Fruit fly (Drosophila melanogaster) whole organism, embryonic: ENCODE measurements around the gene SIFaR.

Experiments
- ATbp ChIP-seq: fragments of 200-800 bp; sonication (Bioruptor generic); optimal IDR thresholded peaks from 2 replicates; lab custom pipeline; 2017; ENCODE audit warnings: missing biosample characterization, mild to moderate bottlenecking, missing genetic modification characterization, missing genetic modification reagents
- Asciz ChIP-seq: fragments of 200-800 bp; sonication (Bioruptor generic); optimal IDR thresholded peaks from 2 replicates; lab custom pipeline; 2017; ENCODE audit warnings: missing biosample characterization, mild to moderate bottlenecking, missing genetic modification characterization, missing genetic modification reagents
- Atf6 ChIP-seq: fragments of 200-800 bp; sonication (Bioruptor generic); IDR thresholded peaks from 2 replicates; pipeline ENCODE4 v1.3.6; 2022; ENCODE audit warnings: missing biosample characterization, missing genetic modification characterization
- Awh ChIP-seq: fragments of 200-800 bp; sonication (Bioruptor generic); IDR thresholded peaks from 2 replicates; pipeline ENCODE4, ENCODE4 v1.3.6; 2022; ENCODE audit warnings: missing biosample characterization, missing genetic modification characterization
- CG1024 ChIP-seq: fragments of 200-800 bp; sonication (Bioruptor generic); IDR thresholded peaks from 2 replicates; pipeline ENCODE4 v1.3.6; 2022; ENCODE audit warnings: missing biosample characterization, missing genetic modification characterization
- CG10366 ChIP-seq: fragments of 200-800 bp; sonication (Bioruptor generic); IDR thresholded peaks from 2 replicates; pipeline ENCODE4 v1.3.6; 2022; ENCODE audit warnings: missing biosample characterization, missing genetic modification characterization
- CG10959 ChIP-seq: fragments of 200-800 bp; sonication (Bioruptor generic); IDR thresholded peaks from 2 replicates; pipeline ENCODE4 v1.3.6; 2022; ENCODE audit warnings: missing biosample characterization, missing genetic modification characterization
- CG11723 ChIP-seq: fragments of 200-800 bp; sonication (Bioruptor generic); optimal IDR thresholded peaks from 2 replicates; lab custom pipeline; 2017; ENCODE audit warnings: missing biosample characterization, mild to moderate bottlenecking, missing genetic modification characterization
- CG12391 ChIP-seq: fragments of 200-800 bp; sonication (Bioruptor generic); optimal IDR thresholded peaks from 3 replicates; lab custom pipeline; 2018; ENCODE audit warnings: missing biosample characterization, mild to moderate bottlenecking, missing genetic modification characterization, moderate library complexity
- CG14860 ChIP-seq: fragments of 200-800 bp; sonication (Bioruptor generic); IDR thresholded peaks from 3 replicates; pipeline ENCODE4 v1.3.6; 2022; ENCODE audit warnings: missing biosample characterization, missing genetic modification characterization; ENCODE audit not compliant: partially characterized antibody
- CG15514 ChIP-seq: fragments of 200-800 bp; sonication (Bioruptor generic); optimal IDR thresholded peaks from 3 replicates; lab custom pipeline; 2017; ENCODE audit warnings: missing biosample characterization, missing genetic modification characterization, mild to moderate bottlenecking, moderate library complexity, missing genetic modification reagents
- CG18011 ChIP-seq: fragments of 200-800 bp; sonication (Bioruptor generic); optimal IDR thresholded peaks from 2 replicates; lab custom pipeline; 2017; ENCODE audit warnings: missing biosample characterization, missing genetic modification characterization, mild to moderate bottlenecking, moderate library complexity, missing genotype
- CG18262 ChIP-seq: fragments of 200-800 bp; optimal IDR thresholded peaks from 3 replicates; lab custom pipeline; 2019; ENCODE audit warnings: missing biosample characterization, mild to moderate bottlenecking, missing genetic modification characterization, moderate library complexity
- CG2120 ChIP-seq: fragments of 200-800 bp; sonication (Bioruptor generic); optimal IDR thresholded peaks from 3 replicates; lab custom pipeline; 2016; ENCODE audit warnings: missing biosample characterization, missing genetic modification characterization
- CG2202 ChIP-seq: fragments of 200-800 bp; sonication (Bioruptor generic); optimal IDR thresholded peaks from 2 replicates; lab custom pipeline; 2018; ENCODE audit warnings: missing biosample characterization, mild to moderate bottlenecking, missing genetic modification characterization
- CG30403 ChIP-seq: fragments of 200-800 bp; sonication (Bioruptor generic); optimal IDR thresholded peaks from 3 replicates; lab custom pipeline; 2016; ENCODE audit warnings: missing biosample characterization, missing genetic modification characterization
- CG31224 ChIP-seq: fragments of 200-800 bp; sonication (Bioruptor generic); IDR thresholded peaks from 2 replicates; pipeline ENCODE4 v1.3.6; 2022; ENCODE audit warnings: missing biosample characterization, missing genetic modification characterization
- CG4424 ChIP-seq: fragments of 200-800 bp; sonication (Bioruptor generic); optimal IDR thresholded peaks from 3 replicates; lab custom pipeline; 2016; ENCODE audit warnings: missing biosample characterization, missing genetic modification characterization
- CG4707 ChIP-seq: fragments of 200-800 bp; sonication (Bioruptor generic); optimal IDR thresholded peaks from 2 replicates; lab custom pipeline; 2018; ENCODE audit warnings: missing biosample characterization, mild to moderate bottlenecking, missing genetic modification characterization, moderate library complexity
- CG6254 ChIP-seq: fragments of 200-800 bp; sonication (Bioruptor generic); optimal IDR thresholded peaks from 3 replicates; lab custom pipeline; 2017; ENCODE audit warnings: mild to moderate bottlenecking, missing biosample characterization, missing genetic modification reagents, missing genetic modification characterization
- CG6654 ChIP-seq: fragments of 200-800 bp; sonication (Bioruptor generic); optimal IDR thresholded peaks from 2 replicates; lab custom pipeline; 2017; ENCODE audit warnings: missing biosample characterization, mild to moderate bottlenecking, missing genetic modification characterization
- CG7786 ChIP-seq: fragments of 200-800 bp; sonication (Bioruptor generic); optimal IDR thresholded peaks from 2 replicates; lab custom pipeline; 2016; ENCODE audit warnings: missing biosample characterization, missing genetic modification characterization
- CG8290 ChIP-seq, 3 experiments: fragments of 200-800 bp; sonication (Bioruptor generic); optimal IDR thresholded peaks; 2 replicates each; lab custom pipeline; 2016 to 2019; ENCODE audit warnings: missing biosample characterization in 3 of 3, missing genetic modification characterization in 3 of 3, mild to moderate bottlenecking in 2 of 3, moderate library complexity in 1 of 3
- CHES-1-like ChIP-seq: fragments of 200-800 bp; sonication (Bioruptor generic); optimal IDR thresholded peaks from 2 replicates; lab custom pipeline; 2016; ENCODE audit warnings: missing biosample characterization, missing genetic modification characterization
- Chrac-16 ChIP-seq: fragments of 200-800 bp; sonication (Bioruptor generic); optimal IDR thresholded peaks from 3 replicates; lab custom pipeline; 2016; ENCODE audit warnings: missing biosample characterization, missing genetic modification characterization
- Dek ChIP-seq: fragments of 200-800 bp; sonication (Bioruptor generic); optimal IDR thresholded peaks from 3 replicates; lab custom pipeline; 2019; ENCODE audit warnings: missing biosample characterization, mild to moderate bottlenecking, missing genetic modification characterization, moderate library complexity
- E2f1 ChIP-seq: fragments of 200-800 bp; sonication (Bioruptor generic); IDR thresholded peaks from 2 replicates; pipeline ENCODE4 v1.3.6; 2022; ENCODE audit warnings: missing biosample characterization, missing genetic modification characterization
- E2f2 ChIP-seq: fragments of 200-800 bp; sonication (Bioruptor generic); IDR thresholded peaks from 2 replicates; pipeline ENCODE4 v1.3.6; 2022; ENCODE audit warnings: missing biosample characterization, missing genetic modification characterization
- HLHmδ ChIP-seq: fragments of 200-800 bp; sonication (Bioruptor generic); optimal IDR thresholded peaks from 2 replicates; lab custom pipeline; 2018; ENCODE audit warnings: missing biosample characterization, mild to moderate bottlenecking, missing genetic modification characterization, moderate library complexity
- NfI ChIP-seq: fragments of 200-800 bp; sonication (Bioruptor generic); optimal IDR thresholded peaks from 3 replicates; lab custom pipeline; 2018; ENCODE audit warnings: missing biosample characterization, mild to moderate bottlenecking, missing genetic modification characterization, moderate library complexity
- Oaz ChIP-seq: fragments of 200-800 bp; sonication (Bioruptor generic); IDR thresholded peaks from 2 replicates; pipeline ENCODE4 v1.3.6; 2022; ENCODE audit warnings: missing biosample characterization, missing genetic modification characterization
- Pdp1 ChIP-seq, 2 experiments: fragments of 200-800 bp; sonication (Bioruptor generic); optimal IDR thresholded peaks; 3 replicates each; lab custom pipeline; 2016; ENCODE audit warnings: missing biosample characterization in 2 of 2, missing genetic modification characterization in 2 of 2, mild to moderate bottlenecking in 1 of 2, moderate library complexity in 1 of 2
- Sox100B ChIP-seq: fragments of 200-800 bp; sonication (Bioruptor generic); optimal IDR thresholded peaks from 3 replicates; lab custom pipeline; 2018; ENCODE audit warnings: missing biosample characterization, mild to moderate bottlenecking, missing genetic modification characterization
- cg ChIP-seq: fragments of 200-800 bp; sonication (Bioruptor generic); optimal IDR thresholded peaks from 3 replicates; lab custom pipeline; 2019; ENCODE audit warnings: missing biosample characterization, mild to moderate bottlenecking, missing genetic modification characterization, moderate library complexity
- chif ChIP-seq, 2 experiments: fragments of 200-800 bp; sonication (Bioruptor generic); optimal IDR thresholded peaks; 3 replicates each; lab custom pipeline; 2016; ENCODE audit warnings: missing biosample characterization in 2 of 2, missing genetic modification characterization in 2 of 2
- ci ChIP-seq: fragments of 200-800 bp; sonication (Bioruptor generic); IDR thresholded peaks from 3 replicates; pipeline ENCODE4 v1.3.6; 2022; ENCODE audit warnings: missing biosample characterization, missing genetic modification characterization
- dimm ChIP-seq: fragments of 200-800 bp; sonication (Bioruptor generic); IDR thresholded peaks from 2 replicates; pipeline ENCODE4 v1.3.6; 2022; ENCODE audit warnings: missing biosample characterization, missing genetic modification characterization
- ewg ChIP-seq: fragments of 200-800 bp; sonication (Bioruptor generic); optimal IDR thresholded peaks from 3 replicates; lab custom pipeline; 2017; ENCODE audit warnings: mild to moderate bottlenecking, missing biosample characterization, missing genetic modification reagents, missing genetic modification characterization
- gem ChIP-seq: fragments of 200-800 bp; sonication (Bioruptor generic); optimal IDR thresholded peaks from 2 replicates; lab custom pipeline; 2019; ENCODE audit warnings: missing biosample characterization, mild to moderate bottlenecking, missing genetic modification characterization, moderate library complexity
- her ChIP-seq: fragments of 200-800 bp; sonication (Bioruptor generic); optimal IDR thresholded peaks from 2 replicates; lab custom pipeline; 2016; ENCODE audit warnings: missing biosample characterization, missing genetic modification characterization
- insv ChIP-seq, 2 experiments: fragments of 200-800 bp; sonication (Bioruptor generic); optimal IDR thresholded peaks; 3 replicates each; lab custom pipeline; 2016 to 2018; ENCODE audit warnings: missing biosample characterization in 2 of 2, missing genetic modification characterization in 2 of 2
- ken ChIP-seq: fragments of 200-800 bp; sonication (Bioruptor generic); IDR thresholded peaks from 3 replicates; pipeline ENCODE4 v1.3.6; 2022; ENCODE audit warnings: missing biosample characterization, missing genetic modification characterization
- mam ChIP-seq: fragments of 200-800 bp; sonication (Bioruptor generic); optimal IDR thresholded peaks from 3 replicates; lab custom pipeline; 2016; ENCODE audit warnings: missing biosample characterization, missing genetic modification characterization
- mirr ChIP-seq: fragments of 200-800 bp; sonication (Bioruptor generic); optimal IDR thresholded peaks from 3 replicates; lab custom pipeline; 2018; ENCODE audit warnings: missing biosample characterization, mild to moderate bottlenecking, missing genetic modification characterization
- onecut ChIP-seq: fragments of 200-800 bp; sonication (Bioruptor generic); IDR thresholded peaks from 2 replicates; pipeline ENCODE4 v1.3.6; 2022; ENCODE audit warnings: missing biosample characterization, missing genetic modification characterization
- sens-2 ChIP-seq: fragments of 200-800 bp; sonication (Bioruptor generic); IDR thresholded peaks from 2 replicates; pipeline ENCODE4 v1.3.6; 2022; ENCODE audit warnings: missing biosample characterization, missing genetic modification characterization
- sisA ChIP-seq: fragments of 200-800 bp; sonication (Bioruptor generic); IDR thresholded peaks from 2 replicates; pipeline ENCODE4 v1.3.6; 2022; ENCODE audit warnings: missing biosample characterization, missing genetic modification characterization
- trh ChIP-seq: fragments of 200-800 bp; sonication (Bioruptor generic); optimal IDR thresholded peaks from 2 replicates; lab custom pipeline; 2016; ENCODE audit warnings: missing biosample characterization, missing genetic modification characterization
- wdn ChIP-seq: fragments of 200-800 bp; sonication (Bioruptor generic); IDR thresholded peaks from 2 replicates; pipeline ENCODE4 v1.3.6; 2022; ENCODE audit warnings: missing biosample characterization, missing genetic modification characterization
- z ChIP-seq: fragments of 200-800 bp; sonication (Bioruptor generic); IDR thresholded peaks from 3 replicates; pipeline ENCODE4 v1.3.6; 2022; ENCODE audit warnings: missing biosample characterization, missing genetic modification characterization

Gene SIFaR

DNA sequence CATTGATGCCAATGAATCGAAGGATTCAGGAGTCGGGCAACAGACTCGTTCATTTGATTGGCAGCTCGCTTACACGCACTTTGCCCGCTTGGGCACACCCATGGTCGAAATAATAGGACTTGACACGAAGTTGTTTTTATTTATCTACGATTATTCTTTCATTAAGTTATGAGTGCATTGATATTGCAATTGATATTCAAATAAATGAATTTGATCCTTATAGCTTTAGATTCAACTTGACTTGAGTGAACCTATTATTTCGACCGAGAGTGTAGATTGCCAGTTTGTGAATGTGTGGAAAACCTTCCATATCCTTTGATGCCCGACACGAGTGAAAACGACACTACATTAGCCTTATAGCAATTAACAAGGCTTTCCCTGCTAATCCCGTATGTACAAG lies 36.7 kb upstream of the SIFaR start (continued):
- peak; percentile 54 for TF ChIP-seq dimm
- peak; percentile 49 for TF ChIP-seq ATbp (GFP tag; lab: Kevin White, UChicago)
- peak; percentile 33; the same call in 1 of the 2 replicates for TF ChIP-seq E2f2
- TF ChIP-seq CG2202 (tag; lab: Kevin White, UChicago), result peak; percentile 61
- TF ChIP-seq ken, result peak; percentile 63; the same call in 1 of the 3 replicates
- peak; percentile 17 for TF ChIP-seq mam (GFP tag; lab: Kevin White, UChicago)
- peak; percentile 46; the same call in 1 of the 2 replicates for TF ChIP-seq E2f1 (GFP tag; lab: Robert Waterston, UW)
- TF ChIP-seq CG2120, result peak; percentile 57
- peak; percentile 14 for TF ChIP-seq CG15514 (GFP tag; lab: Kevin White, UChicago)
- TF ChIP-seq NfI, result peak; percentile 22
- peak; percentile 48 for TF ChIP-seq Chrac-16 (GFP tag; lab: Kevin White, UChicago)
- no peak for TF ChIP-seq cg (GFP tag; lab: Kevin White, UChicago)
- TF ChIP-seq CG14860, result no peak
- TF ChIP-seq insv (GFP tag; optimal IDR thresholded peaks at IDR 0.05; lab: Kevin White, UChicago), result no peak
- TF ChIP-seq z, result 0 out of 3 replicates have a peak, but pooled peaks have one; percentile 13
- TF ChIP-seq gem (tag; lab: Kevin White, UChicago), result peak; percentile 77
- peak; percentile 19 for TF ChIP-seq ewg (GFP tag; lab: Kevin White, UChicago)
- TF ChIP-seq CG10959, result peak; percentile 60
- no peak for TF ChIP-seq mirr (GFP tag; lab: Kevin White, UChicago)
- TF ChIP-seq CG12391, result peak; percentile 77
- no peak for TF ChIP-seq CG4424 (GFP tag; lab: Kevin White, UChicago)
- peak; percentile 37; the same call in 1 of the 2 replicates for TF ChIP-seq CG10366 (GFP tag; lab: Robert Waterston, UW)
- TF ChIP-seq sisA, result no peak
- no peak for TF ChIP-seq Asciz (GFP tag; lab: Kevin White, UChicago)
- peak; percentile 51 for TF ChIP-seq CG7786 (GFP tag; lab: Kevin White, UChicago)
- TF ChIP-seq CG31224 (GFP tag; lab: Robert Waterston, UW), result 0 out of 2 replicates have a peak, but pooled peaks have one; percentile 25
- TF ChIP-seq CG6654 (GFP tag; lab: Kevin White, UChicago), result peak; percentile 1
- peak; percentile 26 for TF ChIP-seq CG6254
- peak; percentile 37 for TF ChIP-seq Sox100B (GFP tag; lab: Kevin White, UChicago)
- TF ChIP-seq CG30403 (GFP tag; lab: Kevin White, UChicago), result peak; percentile 48
- TF ChIP-seq her (GFP tag; lab: Kevin White, UChicago), result peak; percentile 2
- TF ChIP-seq CG18262 (tag; lab: Kevin White, UChicago), result peak; percentile 66
- TF ChIP-seq Dek, result peak; percentile 38
- TF ChIP-seq sens-2 (GFP tag; lab: Robert Waterston, UW), result peak; percentile 57
- TF ChIP-seq CG4707 (GFP tag; lab: Kevin White, UChicago), result peak; percentile 34
- no peak for TF ChIP-seq Awh (GFP tag; lab: Robert Waterston, UW)
- TF ChIP-seq CG11723, result peak; percentile 38
- TF ChIP-seq onecut (GFP tag; lab: Robert Waterston, UW), result peak; percentile 54
- TF ChIP-seq ci, result peak; percentile 84; the same call in 2 of the 3 replicates
- TF ChIP-seq trh (GFP tag; lab: Kevin White, UChicago), result peak; percentile 23
- no peak for TF ChIP-seq Oaz (GFP tag; lab: Robert Waterston, UW)
- 0 out of 2 replicates have a peak, but pooled peaks have one; percentile 10 for TF ChIP-seq CG1024 (GFP tag; lab: Robert Waterston, UW)
- TF ChIP-seq CG8290 (GFP tag; optimal IDR thresholded peaks at IDR 0.05; lab: Kevin White, UChicago), result no peak
- TF ChIP-seq CG8290 (tag; optimal IDR thresholded peaks at IDR 0.05; lab: Kevin White, UChicago), result peak in 1 of 2 experiments; percentile 76
- TF ChIP-seq chif (GFP tag; optimal IDR thresholded peaks at IDR 0.05; lab: Kevin White, UChicago), result peak; percentile 48 to 67
- peak; percentile 52; the same call in 1 of the 2 replicates for TF ChIP-seq Atf6 (GFP tag; lab: Robert Waterston, UW)
- peak; percentile 4 for TF ChIP-seq CHES-1-like
- TF ChIP-seq HLHmδ, result no peak
- TF ChIP-seq CG18011, result no peak
- peak; percentile 31 to 41 for TF ChIP-seq Pdp1 (GFP tag; optimal IDR thresholded peaks at IDR 0.05; lab: Kevin White, UChicago)
- 0 out of 2 replicates have a peak, but pooled peaks have one; percentile 18 for TF ChIP-seq wdn (GFP tag; lab: Robert Waterston, UW)
